Worm (Caenorhabditis elegans) whole organism, L4 larva: Measurements from ENCODE around the gene mans-4.

ENCODE experiments used
- F10B5.3 ChIP-seq: sonication (generic microtip); optimal IDR thresholded peaks from 2 replicates; lab custom pipeline; 2016; ENCODE audit warnings: mild to moderate bottlenecking, missing genetic modification characterization, missing compliant biosample characterization
- F49E8.2 ChIP-seq: sonication (generic microtip); optimal IDR thresholded peaks from 2 replicates; lab custom pipeline; 2016; ENCODE audit warnings: missing compliant biosample characterization, mild to moderate bottlenecking, missing genetic modification characterization, borderline replicate concordance
- Y48G9A.11 ChIP-seq: fragments of 200-800 bp; sonication (Bioruptor generic); IDR thresholded peaks from 2 replicates; pipeline ENCODE4 v1.3.6; 2022; ENCODE audit warnings: missing genetic modification reagents, missing genetic modification characterization, missing compliant biosample characterization
- Y5F2A.4 ChIP-seq: fragments of 200-800 bp; sonication (Bioruptor generic); optimal IDR thresholded peaks from 2 replicates; lab custom pipeline; 2018; ENCODE audit warnings: mild to moderate bottlenecking, missing genetic modification characterization, missing compliant biosample characterization
- ZK337.2 ChIP-seq: fragments of 200-800 bp; sonication (Bioruptor generic); IDR thresholded peaks from 2 replicates; pipeline ENCODE4 v1.3.6; 2022; ENCODE audit warnings: missing genetic modification reagents, missing genetic modification characterization, missing compliant biosample characterization
- aha-1 ChIP-seq: fragments of 150-350 bp; peaks from one replicate; lab custom pipeline; 2014; ENCODE audit warnings: missing biosample characterization, missing genetic modification characterization
- ama-1 ChIP-seq: fragments of 150-350 bp; optimal IDR thresholded peaks from 2 replicates; lab custom pipeline; 2014; ENCODE audit warnings: inconsistent platforms, mixed read lengths
- attf-4 ChIP-seq: sonication (generic microtip); optimal IDR thresholded peaks from 3 replicates; lab custom pipeline; 2017; ENCODE audit warnings: missing biosample characterization, missing genetic modification characterization
- ceh-28 ChIP-seq: fragments of 150-350 bp; optimal IDR thresholded peaks from 2 replicates; lab custom pipeline; 2014; ENCODE audit warnings: missing biosample characterization, missing genetic modification reagents, missing genetic modification characterization
- ceh-62 ChIP-seq: sonication (generic microtip); optimal IDR thresholded peaks from 2 replicates; lab custom pipeline; 2017; ENCODE audit warnings: missing biosample characterization, missing genetic modification characterization
- ceh-82 ChIP-seq: sonication (generic microtip); optimal IDR thresholded peaks from 2 replicates; lab custom pipeline; 2017; ENCODE audit warnings: missing biosample characterization, missing genetic modification characterization
- ces-1 ChIP-seq: fragments of 150-350 bp; sonication (generic microtip); optimal IDR thresholded peaks from 4 replicates; lab custom pipeline; 2014; ENCODE audit warnings: missing biosample characterization, missing genetic modification reagents, missing genetic modification characterization
- cey-2 ChIP-seq: sonication (generic microtip); optimal IDR thresholded peaks from 3 replicates; lab custom pipeline; 2017; ENCODE audit warnings: missing genetic modification characterization, mild to moderate bottlenecking, missing compliant biosample characterization, antibody characterized with exemption, borderline replicate concordance; ENCODE audit not compliant: insufficient read depth
- ctbp-1 ChIP-seq: fragments of 200-800 bp; sonication (Bioruptor generic); IDR thresholded peaks from 2 replicates; pipeline ENCODE4 v1.3.6; 2022; ENCODE audit warnings: missing genetic modification reagents, missing genetic modification characterization, missing compliant biosample characterization
- daf-16 ChIP-seq, 3 experiments: sonication (generic microtip); optimal IDR thresholded peaks; 2 replicates each; lab custom pipeline; 2016 to 2017; ENCODE audit warnings: missing genetic modification characterization in 3 of 3, missing genetic modification reagents in 3 of 3, mild to moderate bottlenecking in 2 of 3, missing compliant biosample characterization in 2 of 3, missing biosample characterization in 1 of 3, moderate library complexity in 1 of 3
- daf-19 ChIP-seq: fragments of 200-800 bp; sonication (Bioruptor generic); conservative IDR thresholded peaks from 2 replicates; pipeline ENCODE4 v1.3.6; 2022; ENCODE audit warnings: missing genetic modification characterization, missing compliant biosample characterization
- dmd-6 ChIP-seq: fragments of 200-800 bp; sonication (Bioruptor generic); IDR thresholded peaks from 2 replicates; pipeline ENCODE4 v1.3.6; 2022; ENCODE audit warnings: missing genetic modification reagents, missing genetic modification characterization, missing compliant biosample characterization
- dpl-1 ChIP-seq: fragments of 150-350 bp; optimal IDR thresholded peaks from 2 replicates; lab custom pipeline; 2014; ENCODE audit warnings: missing biosample characterization, missing genetic modification reagents, missing genetic modification characterization
- fkh-10 ChIP-seq: fragments of 150-350 bp; optimal IDR thresholded peaks from 2 replicates; lab custom pipeline; 2014; ENCODE audit warnings: missing biosample characterization, missing genetic modification reagents, missing genetic modification characterization
- gei-8 ChIP-seq: fragments of 200-800 bp; sonication (Bioruptor generic); optimal IDR thresholded peaks from 2 replicates; lab custom pipeline; 2018; ENCODE audit warnings: mild to moderate bottlenecking, missing genetic modification characterization, missing compliant biosample characterization
- lin-13 ChIP-seq: fragments of 150-350 bp; optimal IDR thresholded peaks from 2 replicates; lab custom pipeline; 2014; ENCODE audit warnings: missing biosample characterization, missing genetic modification reagents, missing genetic modification characterization
- lsy-2 ChIP-seq, 2 experiments: fragments of 150-350 bp in 1 of 2; sonication (generic microtip) in 1 of 2; optimal IDR thresholded peaks; 2 replicates each; lab custom pipeline; 2014 to 2017; ENCODE audit warnings: missing biosample characterization in 2 of 2, missing genetic modification characterization in 2 of 2
- madf-9 ChIP-seq: fragments of 200-800 bp; sonication (Bioruptor generic); conservative IDR thresholded peaks from 2 replicates; pipeline ENCODE4 v1.3.6; 2022; ENCODE audit warnings: missing genetic modification reagents, missing genetic modification characterization, missing compliant biosample characterization
- mdl-1 ChIP-seq, 2 experiments: fragments of 150-350 bp in 1 of 2; sonication (generic microtip) in 1 of 2; optimal IDR thresholded peaks; 2 replicates each; lab custom pipeline; 2014 to 2017; ENCODE audit warnings: missing biosample characterization in 2 of 2, missing genetic modification characterization in 2 of 2
- mep-1 ChIP-seq: fragments of 150-350 bp; sonication (generic microtip); optimal IDR thresholded peaks from 3 replicates; lab custom pipeline; 2014; ENCODE audit warnings: missing biosample characterization, missing genetic modification characterization
- mxl-3 ChIP-seq: fragments of 200-800 bp; sonication (Bioruptor generic); optimal IDR thresholded peaks from 2 replicates; lab custom pipeline; 2018; ENCODE audit warnings: mild to moderate bottlenecking, missing genetic modification characterization, missing compliant biosample characterization
- nhr-237 ChIP-seq: sonication (generic microtip); optimal IDR thresholded peaks from 2 replicates; lab custom pipeline; 2017; ENCODE audit warnings: missing biosample characterization, missing genetic modification characterization
- nhr-28 ChIP-seq: fragments of 150-350 bp; optimal IDR thresholded peaks from 2 replicates; lab custom pipeline; 2014; ENCODE audit warnings: missing biosample characterization, missing genetic modification characterization
- nhr-42 ChIP-seq: fragments of 200-800 bp; sonication (Bioruptor generic); IDR thresholded peaks from 2 replicates; pipeline ENCODE4 v1.3.6; 2022; ENCODE audit warnings: missing genetic modification characterization, missing compliant biosample characterization
- nhr-76 ChIP-seq: fragments of 150-350 bp; optimal IDR thresholded peaks from 2 replicates; lab custom pipeline; 2014; ENCODE audit warnings: missing biosample characterization, missing genetic modification characterization
- nhr-77 ChIP-seq: fragments of 150-350 bp; optimal IDR thresholded peaks from 2 replicates; lab custom pipeline; 2014; ENCODE audit warnings: missing biosample characterization, missing genetic modification characterization
- rbr-2 ChIP-seq: sonication (generic microtip); optimal IDR thresholded peaks from 2 replicates; lab custom pipeline; 2016; ENCODE audit warnings: missing genotype, missing genetic modification characterization, missing compliant biosample characterization
- snpc-4 ChIP-seq: fragments of 150-350 bp; optimal IDR thresholded peaks from 2 replicates; lab custom pipeline; 2014; ENCODE audit warnings: missing biosample characterization, missing genetic modification characterization
- tag-97 ChIP-seq: fragments of 200-800 bp; sonication (Bioruptor generic); IDR thresholded peaks from 2 replicates; pipeline ENCODE4 v1.3.6; 2022; ENCODE audit warnings: missing genetic modification characterization, missing compliant biosample characterization
- tra-1 ChIP-seq: fragments of 200-800 bp; sonication (Bioruptor generic); IDR thresholded peaks from 2 replicates; pipeline ENCODE4 v1.3.6; 2022; ENCODE audit warnings: missing genetic modification reagents, missing genetic modification characterization, missing compliant biosample characterization
- unc-130 ChIP-seq: sonication (generic microtip); optimal IDR thresholded peaks from 2 replicates; lab custom pipeline; 2016; ENCODE audit warnings: missing genetic modification reagents, missing genetic modification characterization, missing compliant biosample characterization
- unc-39 ChIP-seq: sonication (generic microtip); optimal IDR thresholded peaks from 2 replicates; lab custom pipeline; 2017; ENCODE audit warnings: missing biosample characterization, missing genetic modification characterization
- vab-7 ChIP-seq: fragments of 200-800 bp; sonication (Bioruptor generic); IDR thresholded peaks from 2 replicates; pipeline ENCODE4 v1.3.6; 2022; ENCODE audit warnings: missing genetic modification reagents, missing genetic modification characterization, missing compliant biosample characterization

Gene mans-4

ce11 chrIV:9096160-9096879, 18.0 kb upstream of the mans-4 start, which contains the start of the genes znf-706 and cpna-3 (continued):
- TF ChIP-seq Y48G9A.11 = no peak
- TF ChIP-seq, all 104 proteins: peak for 8

- TF ChIP-seq lin-13 (no peak), mdl-1 (tag; optimal IDR thresholded peaks at IDR 0.05; lab: Kevin White, UChicago) (no peak), nhr-42 (GFP tag; lab: Robert Waterston, UW) (no peak), vab-7 (no peak), tra-1 (GFP tag; lab: Robert Waterston, UW) (no peak), unc-39 (tag; lab: Kevin White, UChicago) (no peak), attf-4 (tag; lab: Kevin White, UChicago) (no peak), Y5F2A.4 (GFP tag; lab: Kevin White, UChicago) (no peak), unc-130 (no peak), rbr-2 (tag; lab: Kevin White, UChicago) (no peak), cey-2 (tag; lab: Kevin White, UChicago) (no peak)
These were observed 17.2 kb upstream of the mans-4 start, which contains the start of gene icln-1 for ce11 chrIV:9095553-9095952. icln-1 (minus strand) TSS chrIV:9095653.

DNA sequence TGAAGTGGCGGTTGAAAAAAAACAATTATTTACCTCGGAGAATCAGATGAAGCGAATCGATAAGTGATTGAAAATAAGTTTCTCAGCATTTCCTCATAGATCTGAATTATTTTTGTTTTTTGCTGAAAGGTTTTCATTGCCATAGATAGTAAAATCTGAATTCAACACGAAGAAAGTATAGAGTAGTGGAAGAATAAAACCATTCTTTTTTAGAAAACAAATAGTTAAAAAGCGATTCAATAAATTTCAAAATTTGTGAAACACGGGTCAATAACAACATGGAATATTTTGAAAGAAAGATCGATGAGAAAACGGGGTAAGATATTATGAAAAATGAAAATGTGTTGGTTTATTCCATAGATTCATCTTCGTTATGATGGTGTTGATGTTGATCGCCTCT, 16.0 kb upstream of the mans-4 start, which contains the start of gene mrpl-42:
mrpl-42 (minus strand) TSS at position 101 of the 400 bp plus-strand sequence.
- TF ChIP-seq mxl-3 (no peak), daf-16 (GFP tag; optimal IDR thresholded peaks at IDR 0.05; lab: Kevin White, UChicago) (no peak), daf-16 (tag; optimal IDR thresholded peaks at IDR 0.05; lab: Kevin White, UChicago) (no peak), ceh-62 (no peak), snpc-4 (tag; lab: Kevin White, UChicago) (no peak), nhr-237 (no peak), daf-19 (no peak), madf-9 (no peak), gei-8 (GFP tag; lab: Kevin White, UChicago) (no peak), dpl-1 (GFP tag; lab: Kevin White, UChicago) (no peak), ceh-82 (tag; lab: Kevin White, UChicago) (no peak)

- TF ChIP-seq ceh-62 (no peak), ceh-82 (tag; lab: Kevin White, UChicago) (no peak), F49E8.2 (no peak), rbr-2 (tag; lab: Kevin White, UChicago) (no peak), nhr-77 (tag; lab: Kevin White, UChicago) (no peak), ama-1 (lab: Kevin White, UChicago) (peak; percentile 6), ctbp-1 (GFP tag; lab: Robert Waterston, UW) (no peak), dmd-6 (GFP tag; lab: Robert Waterston, UW) (no peak), ZK337.2 (GFP tag; lab: Robert Waterston, UW) (no peak)
- TF ChIP-seq, all 104 proteins: peak for 1
These were observed 15.6 kb upstream of the mans-4 start, which contains the start of gene lpl-1 for ce11 chrIV:9093932-9094331. lpl-1 (minus strand) TSS chrIV:9094032.

DNA sequence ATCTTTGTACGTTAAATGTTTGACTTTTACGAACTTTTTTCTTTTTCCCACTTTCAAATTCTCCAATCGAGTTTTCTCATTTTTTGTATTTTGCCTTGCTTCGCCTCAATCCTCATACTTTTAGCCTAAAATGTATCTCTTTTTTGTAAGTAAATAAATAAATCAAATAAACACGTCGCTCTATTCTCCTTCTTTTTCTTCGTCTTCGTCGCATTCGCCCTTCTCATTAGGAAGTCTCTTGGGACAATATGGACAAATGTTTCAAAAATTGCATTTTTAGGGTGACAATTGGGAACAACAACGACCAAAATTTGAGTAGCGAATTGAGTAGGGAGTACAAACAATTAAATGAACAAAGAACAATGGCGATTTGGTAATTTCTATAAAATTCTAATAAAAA, 13.6 kb upstream of the mans-4 start:
- peak; percentile 67; the same call in 1 of the 2 replicates for TF ChIP-seq ctbp-1 (GFP tag; lab: Robert Waterston, UW)
- TF ChIP-seq mep-1 (tag; lab: Kevin White, UChicago) = peak; percentile 11
- no peak for TF ChIP-seq nhr-76 (tag; lab: Kevin White, UChicago)
- TF ChIP-seq fkh-10 (GFP tag; lab: Kevin White, UChicago) = peak; percentile 72
- TF ChIP-seq aha-1 = peak; percentile 66
- no peak for TF ChIP-seq ceh-28 (tag; lab: Kevin White, UChicago)
- TF ChIP-seq tag-97 (GFP tag; lab: Robert Waterston, UW) = no peak
- no peak for TF ChIP-seq F10B5.3 (tag; lab: Kevin White, UChicago)
- TF ChIP-seq nhr-28 (tag; lab: Kevin White, UChicago) = no peak
- peak in 1 of 2 experiments; percentile 12 for TF ChIP-seq lsy-2 (tag; optimal IDR thresholded peaks at IDR 0.05; lab: Kevin White, UChicago)
- peak; percentile 93 for TF ChIP-seq ces-1
